Fruit fly (Drosophila melanogaster) whole organism, embryonic: ENCODE measurements around the gene Hrd3.
A peak's percentile ranks its signal among the peaks of the same experiment; 100 is the strongest.

ENCODE experiments used
- CG10147 ChIP-seq: fragments of 200-800 bp; sonication (Bioruptor generic); optimal IDR thresholded peaks from 2 replicates; lab custom pipeline; 2019; ENCODE audit warnings: missing biosample characterization, mild to moderate bottlenecking, missing genetic modification characterization, moderate library complexity
- CG11085 ChIP-seq: fragments of 200-800 bp; sonication (Bioruptor generic); IDR thresholded peaks from 2 replicates; pipeline ENCODE4 v1.3.6; 2022; ENCODE audit warnings: missing biosample characterization, missing genetic modification characterization
- CG11560 ChIP-seq: fragments of 200-800 bp; sonication (Bioruptor generic); IDR thresholded peaks from 3 replicates; pipeline ENCODE4 v1.3.6; 2022; ENCODE audit warnings: missing biosample characterization, missing genetic modification characterization
- CG12155 ChIP-seq: fragments of 200-800 bp; sonication (Bioruptor generic); optimal IDR thresholded peaks from 3 replicates; lab custom pipeline; 2016; ENCODE audit warnings: missing biosample characterization, missing genetic modification characterization
- CG1529 ChIP-seq: fragments of 200-800 bp; sonication (Bioruptor generic); optimal IDR thresholded peaks from 3 replicates; lab custom pipeline; 2018; ENCODE audit warnings: missing biosample characterization, missing genetic modification characterization
- CG15696 ChIP-seq: fragments of 200-800 bp; sonication (Bioruptor generic); optimal IDR thresholded peaks from 2 replicates; lab custom pipeline; 2019; ENCODE audit warnings: missing biosample characterization, mild to moderate bottlenecking, missing genetic modification characterization, moderate library complexity
- CG17829 ChIP-seq: fragments of 200-800 bp; optimal IDR thresholded peaks from 2 replicates; lab custom pipeline; 2019; ENCODE audit warnings: missing biosample characterization, mild to moderate bottlenecking, missing genetic modification characterization, moderate library complexity
- CG18262 ChIP-seq: fragments of 200-800 bp; optimal IDR thresholded peaks from 3 replicates; lab custom pipeline; 2019; ENCODE audit warnings: missing biosample characterization, mild to moderate bottlenecking, missing genetic modification characterization, moderate library complexity
- CG2202 ChIP-seq: fragments of 200-800 bp; sonication (Bioruptor generic); optimal IDR thresholded peaks from 2 replicates; lab custom pipeline; 2018; ENCODE audit warnings: missing biosample characterization, mild to moderate bottlenecking, missing genetic modification characterization
- CG30403 ChIP-seq: fragments of 200-800 bp; sonication (Bioruptor generic); optimal IDR thresholded peaks from 3 replicates; lab custom pipeline; 2016; ENCODE audit warnings: missing biosample characterization, missing genetic modification characterization
- CG4360 ChIP-seq: fragments of 200-800 bp; sonication (Bioruptor generic); IDR thresholded peaks from 2 replicates; pipeline ENCODE4 v1.3.6; 2022; ENCODE audit warnings: missing biosample characterization, missing genetic modification characterization
- CG4707 ChIP-seq: fragments of 200-800 bp; sonication (Bioruptor generic); optimal IDR thresholded peaks from 2 replicates; lab custom pipeline; 2018; ENCODE audit warnings: missing biosample characterization, mild to moderate bottlenecking, missing genetic modification characterization, moderate library complexity
- CG4854 ChIP-seq: fragments of 200-800 bp; sonication (Bioruptor generic); optimal IDR thresholded peaks from 2 replicates; lab custom pipeline; 2016; ENCODE audit warnings: missing biosample characterization, missing genetic modification characterization, inconsistent platforms
- CG6765 ChIP-seq: fragments of 200-800 bp; sonication (Bioruptor generic); optimal IDR thresholded peaks from 3 replicates; lab custom pipeline; 2017; ENCODE audit warnings: missing biosample characterization, mild to moderate bottlenecking, missing genetic modification characterization
- CG7839 ChIP-seq: fragments of 200-800 bp; sonication (Bioruptor generic); optimal IDR thresholded peaks from 3 replicates; lab custom pipeline; 2018; ENCODE audit warnings: missing biosample characterization, mild to moderate bottlenecking, missing genetic modification characterization, moderate library complexity
- CG9876 ChIP-seq: fragments of 200-800 bp; sonication (Bioruptor generic); optimal IDR thresholded peaks from 2 replicates; lab custom pipeline; 2016; ENCODE audit warnings: missing biosample characterization, missing genetic modification characterization
- CoRest ChIP-seq: fragments of 200-800 bp; sonication (Bioruptor generic); optimal IDR thresholded peaks from 3 replicates; lab custom pipeline; 2018; ENCODE audit warnings: missing biosample characterization, mild to moderate bottlenecking, missing genetic modification characterization, moderate library complexity
- Dek ChIP-seq: fragments of 200-800 bp; sonication (Bioruptor generic); optimal IDR thresholded peaks from 3 replicates; lab custom pipeline; 2019; ENCODE audit warnings: missing biosample characterization, mild to moderate bottlenecking, missing genetic modification characterization, moderate library complexity
- E2f1 ChIP-seq: fragments of 200-800 bp; sonication (Bioruptor generic); IDR thresholded peaks from 2 replicates; pipeline ENCODE4 v1.3.6; 2022; ENCODE audit warnings: missing biosample characterization, missing genetic modification characterization
- Elba2 ChIP-seq: fragments of 200-800 bp; sonication (Bioruptor generic); optimal IDR thresholded peaks from 3 replicates; lab custom pipeline; 2016; ENCODE audit warnings: missing biosample characterization, missing genetic modification characterization
- Fer3 ChIP-seq: fragments of 200-800 bp; sonication (Bioruptor generic); optimal IDR thresholded peaks from 2 replicates; lab custom pipeline; 2018; ENCODE audit warnings: missing biosample characterization, mild to moderate bottlenecking, missing genetic modification characterization, moderate library complexity
- Hand ChIP-seq: fragments of 200-800 bp; sonication (Bioruptor generic); optimal IDR thresholded peaks from 2 replicates; lab custom pipeline; 2017; ENCODE audit warnings: mild to moderate bottlenecking, missing biosample characterization, missing genetic modification reagents, missing genetic modification characterization
- NC2β ChIP-seq: fragments of 200-800 bp; sonication (Bioruptor generic); optimal IDR thresholded peaks from 2 replicates; lab custom pipeline; 2016; ENCODE audit warnings: missing biosample characterization, missing genetic modification characterization
- NK7.1 ChIP-seq: fragments of 200-800 bp; sonication (Bioruptor generic); optimal IDR thresholded peaks from 3 replicates; lab custom pipeline; 2016; ENCODE audit warnings: missing biosample characterization, missing genetic modification characterization
- PHDP ChIP-seq: fragments of 200-800 bp; sonication (Bioruptor generic); optimal IDR thresholded peaks from 3 replicates; lab custom pipeline; 2018; ENCODE audit warnings: missing biosample characterization, mild to moderate bottlenecking, missing genetic modification characterization, moderate library complexity
- Ptx1 ChIP-seq: fragments of 200-800 bp; sonication (Bioruptor generic); IDR thresholded peaks from 2 replicates; pipeline ENCODE4 v1.3.6; 2022; ENCODE audit warnings: missing biosample characterization, missing genetic modification characterization
- Scr ChIP-seq: fragments of 200-800 bp; sonication (Bioruptor generic); IDR thresholded peaks from 2 replicates; pipeline ENCODE4 v1.3.6; 2022; ENCODE audit warnings: missing biosample characterization, missing genetic modification characterization; ENCODE audit not compliant: partially characterized antibody
- Sox100B ChIP-seq: fragments of 200-800 bp; sonication (Bioruptor generic); optimal IDR thresholded peaks from 3 replicates; lab custom pipeline; 2018; ENCODE audit warnings: missing biosample characterization, mild to moderate bottlenecking, missing genetic modification characterization
- TFAM ChIP-seq: fragments of 200-800 bp; sonication (Bioruptor generic); optimal IDR thresholded peaks from 2 replicates; lab custom pipeline; 2017; ENCODE audit warnings: missing biosample characterization, missing genetic modification characterization, inconsistent platforms
- ac ChIP-seq: fragments of 200-800 bp; sonication (Bioruptor generic); optimal IDR thresholded peaks from 3 replicates; lab custom pipeline; 2017; ENCODE audit warnings: missing biosample characterization, mild to moderate bottlenecking, missing genetic modification characterization
- aop ChIP-seq: fragments of 200-800 bp; sonication (Bioruptor generic); IDR thresholded peaks from 2 replicates; pipeline ENCODE4 v1.3.6; 2022; ENCODE audit warnings: missing biosample characterization, missing genetic modification characterization
- ap ChIP-seq: fragments of 200-800 bp; sonication (Bioruptor generic); IDR thresholded peaks from 2 replicates; pipeline ENCODE4 v1.3.6; 2022; ENCODE audit warnings: missing biosample characterization, missing genetic modification characterization
- ara ChIP-seq: fragments of 200-800 bp; sonication (Bioruptor generic); IDR thresholded peaks from 2 replicates; pipeline ENCODE4 v1.3.6; 2022; ENCODE audit warnings: missing biosample characterization, missing genetic modification characterization
- btn ChIP-seq: fragments of 200-800 bp; sonication (Bioruptor generic); optimal IDR thresholded peaks from 2 replicates; lab custom pipeline; 2016; ENCODE audit warnings: missing biosample characterization, missing genetic modification characterization
- cad ChIP-seq: fragments of >200 bp; optimal IDR thresholded peaks from 2 replicates; lab custom pipeline; 2017; ENCODE audit warnings: missing biosample characterization, missing genetic modification characterization
- danr ChIP-seq: fragments of 200-800 bp; sonication (Bioruptor generic); IDR thresholded peaks from 2 replicates; pipeline ENCODE4 v1.3.6; 2022; ENCODE audit warnings: missing biosample characterization, missing genetic modification characterization
- gsb-n ChIP-seq: fragments of 200-800 bp; sonication (Bioruptor generic); optimal IDR thresholded peaks from 3 replicates; lab custom pipeline; 2018; ENCODE audit warnings: missing biosample characterization, mild to moderate bottlenecking, missing genetic modification characterization
- gt ChIP-seq: fragments of 200-800 bp; sonication (Bioruptor generic); IDR thresholded peaks from 2 replicates; pipeline ENCODE4 v1.3.6; 2022; ENCODE audit warnings: missing biosample characterization, missing genetic modification characterization
- lbe ChIP-seq: fragments of 200-800 bp; sonication (Bioruptor generic); optimal IDR thresholded peaks from 2 replicates; lab custom pipeline; 2016; ENCODE audit warnings: missing biosample characterization, mild to moderate bottlenecking, missing genetic modification characterization
- nau ChIP-seq: fragments of 200-800 bp; sonication (Bioruptor generic); optimal IDR thresholded peaks from 3 replicates; lab custom pipeline; 2017; ENCODE audit warnings: missing biosample characterization, mild to moderate bottlenecking, missing genetic modification characterization, missing genetic modification reagents
- nmo ChIP-seq: fragments of 200-800 bp; sonication (Bioruptor generic); optimal IDR thresholded peaks from 2 replicates; lab custom pipeline; 2018; ENCODE audit warnings: missing biosample characterization, mild to moderate bottlenecking, missing genetic modification characterization, moderate library complexity
- p53 ChIP-seq: fragments of 200-800 bp; sonication (Bioruptor generic); optimal IDR thresholded peaks from 2 replicates; lab custom pipeline; 2016; ENCODE audit warnings: missing biosample characterization, missing genetic modification characterization
- peb ChIP-seq: fragments of 200-800 bp; sonication (Bioruptor generic); IDR thresholded peaks from 2 replicates; pipeline ENCODE4 v1.3.6; 2022; ENCODE audit warnings: missing biosample characterization, missing genetic modification characterization
- prd ChIP-seq, 3 experiments: fragments of >200 bp in 2 of 3; fragments of 200-800 bp in 1 of 3; sonication (Bioruptor generic) in 1 of 3; optimal IDR thresholded peaks in 2 of 3; IDR thresholded peaks in 1 of 3; 2 replicates in 2 of 3; 3 replicates in 1 of 3; pipeline versions ENCODE4 v1.3.6 to Lab custom; 2017 to 2022; ENCODE audit warnings: missing biosample characterization in 1 of 3, missing genetic modification characterization in 1 of 3
- row ChIP-seq: fragments of 200-800 bp; sonication (Bioruptor generic); IDR thresholded peaks from 3 replicates; pipeline ENCODE4 v1.3.6; 2022; ENCODE audit warnings: missing biosample characterization, missing genetic modification characterization
- seq ChIP-seq: fragments of 200-800 bp; sonication (Bioruptor generic); IDR thresholded peaks from 2 replicates; pipeline ENCODE4 v1.3.6; 2022; ENCODE audit warnings: missing biosample characterization, missing genetic modification characterization
- slp2 ChIP-seq: fragments of 200-800 bp; sonication (Bioruptor generic); optimal IDR thresholded peaks from 2 replicates; lab custom pipeline; 2016; ENCODE audit warnings: missing biosample characterization, missing genetic modification characterization
- ttk ChIP-seq: fragments of 200-800 bp; sonication (Bioruptor generic); IDR thresholded peaks from 2 replicates; pipeline ENCODE4 v2.1.2; 2022; ENCODE audit warnings: missing biosample characterization, missing genetic modification characterization
- tx ChIP-seq: fragments of 200-800 bp; sonication (Bioruptor generic); optimal IDR thresholded peaks from 2 replicates; lab custom pipeline; 2016; ENCODE audit warnings: missing biosample characterization, missing genetic modification characterization
- yki ChIP-seq: fragments of >200 bp; optimal IDR thresholded peaks from 3 replicates; lab custom pipeline; 2018

Hrd3 gene

DNA sequence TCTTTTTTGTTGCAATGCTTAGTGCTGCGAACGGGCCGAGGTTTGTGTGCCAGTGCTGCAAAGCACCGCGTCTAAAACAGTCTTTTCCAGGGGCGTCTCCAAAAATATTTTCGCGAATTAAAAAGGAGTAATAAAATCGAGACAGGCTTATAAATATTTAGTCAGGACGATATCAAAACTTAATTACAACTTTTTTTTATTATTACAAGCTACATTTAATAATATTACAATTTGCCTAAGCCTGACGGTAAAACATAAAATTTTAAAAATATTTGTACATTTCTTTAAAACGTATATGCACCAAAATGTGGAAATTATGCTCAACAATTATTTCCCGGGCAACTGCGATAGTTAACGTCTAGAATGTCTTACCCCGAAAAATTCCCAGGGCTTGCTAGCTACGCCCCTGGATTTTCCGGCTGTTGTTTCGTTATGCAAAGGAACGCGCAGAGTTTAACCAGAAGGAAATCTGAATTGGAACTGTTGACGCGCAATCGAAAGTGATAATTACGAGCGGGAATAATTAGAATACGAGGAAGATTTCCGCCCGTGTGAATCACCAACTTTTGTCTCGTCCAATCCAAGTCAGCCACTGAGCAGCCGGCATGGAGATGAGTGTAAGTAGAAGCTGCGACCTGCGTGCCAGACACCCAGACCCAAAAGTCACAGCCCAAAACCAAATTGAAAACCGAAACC lies at the start of gene Hrd3, which contains the start of gene PTPMT1 (continued):
- TF ChIP-seq Fer3 (tag; lab: Kevin White, UChicago) (peak; percentile 97), NK7.1 (GFP tag; lab: Kevin White, UChicago) (peak; percentile 95), CG4707 (GFP tag; lab: Kevin White, UChicago) (peak; percentile 89), CG30403 (peak; percentile 100), gsb-n (tag; lab: Kevin White, UChicago) (peak; percentile 97), Elba2 (GFP tag; lab: Kevin White, UChicago) (peak; percentile 92), PHDP (peak; percentile 98), aop (GFP tag; lab: Robert Waterston, UW) (0 out of 2 replicates have a peak, but pooled peaks have one; percentile 27), CoRest (tag; lab: Kevin White, UChicago) (peak; percentile 100), ac (peak; percentile 95), ap (GFP tag; lab: Robert Waterston, UW) (peak; percentile 92), CG17829 (tag; lab: Kevin White, UChicago) (peak; percentile 99), tx (GFP tag; lab: Kevin White, UChicago) (peak; percentile 97), CG4360 (GFP tag; lab: Robert Waterston, UW) (peak; percentile 65), CG6765 (peak; percentile 97), cad (GFP tag; lab: Kevin White, UChicago) (no peak), peb (GFP tag; lab: Robert Waterston, UW) (peak; percentile 93), TFAM (GFP tag; lab: Kevin White, UChicago) (peak; percentile 88), btn (peak; percentile 91), ttk (GFP tag; lab: Robert Waterston, UW) (peak; percentile 94), Hand (peak; percentile 96), CG11085 (GFP tag; lab: Robert Waterston, UW) (peak; percentile 93), Scr (GFP tag; lab: Robert Waterston, UW) (0 out of 2 replicates have a peak, but pooled peaks have one; percentile 26), CG1529 (GFP tag; lab: Kevin White, UChicago) (peak; percentile 98), CG7839 (tag; lab: Kevin White, UChicago) (peak; percentile 99), gt (peak; percentile 92), CG18262 (peak; percentile 99), CG12155 (GFP tag; lab: Kevin White, UChicago) (peak; percentile 97), slp2 (GFP tag; lab: Kevin White, UChicago) (peak; percentile 97), CG15696 (tag; lab: Kevin White, UChicago) (peak; percentile 98), prd (optimal IDR thresholded peaks at IDR 0.05; lab: Kevin White, UChicago) (no peak), prd (GFP tag; IDR thresholded peaks at IDR 0.05; lab: Robert Waterston, UW) (peak; percentile 98), CG11560 (tag; lab: Robert Waterston, UW) (peak; percentile 91), p53 (GFP tag; lab: Kevin White, UChicago) (peak; percentile 89), Ptx1 (peak; percentile 98), E2f1 (GFP tag; lab: Robert Waterston, UW) (peak; percentile 95), CG10147 (GFP tag; lab: Kevin White, UChicago) (peak; percentile 98), CG2202 (peak; percentile 97), row (GFP tag; lab: Robert Waterston, UW) (peak; percentile 98), CG4854 (GFP tag; lab: Kevin White, UChicago) (peak; percentile 97), Dek (tag; lab: Kevin White, UChicago) (peak; percentile 98), danr (GFP tag; lab: Robert Waterston, UW) (peak; percentile 93), Sox100B (GFP tag; lab: Kevin White, UChicago) (peak; percentile 100), CG9876 (GFP tag; lab: Kevin White, UChicago) (peak; percentile 94), lbe (GFP tag; lab: Kevin White, UChicago) (peak; percentile 95), seq (GFP tag; lab: Robert Waterston, UW) (peak; percentile 95), nau (no peak), nmo (peak; percentile 100), ara (peak; percentile 93), NC2β (GFP tag; lab: Kevin White, UChicago) (peak; percentile 95), yki (lab: Kevin White, UChicago) (no peak)
